Worm (Caenorhabditis elegans): ENCODE results near the gene col-143.

The col-143 gene

DNA sequence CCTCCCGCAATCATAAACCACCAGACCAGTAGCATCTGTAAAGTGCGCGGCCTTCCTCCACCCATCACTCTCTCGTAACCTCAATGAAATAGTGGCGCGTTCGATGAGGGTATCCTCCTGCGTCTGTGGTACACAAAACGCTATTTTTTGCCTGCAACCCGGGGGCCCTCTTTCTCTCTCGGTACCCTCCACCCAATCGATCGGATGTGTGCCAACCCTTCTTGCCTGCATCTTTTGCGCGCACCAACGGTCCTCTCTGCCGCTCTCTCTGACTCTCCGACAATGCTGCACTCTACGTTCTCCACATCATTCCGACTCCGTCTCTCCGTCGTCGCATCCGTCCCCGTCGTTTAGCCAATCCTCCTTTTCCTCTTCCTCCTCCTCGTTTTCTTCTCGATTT, 44.1 kb downstream of the col-143 start (continued):
- peak; percentile 34 for TF ChIP-seq snpc-4 (tag; optimal IDR thresholded peaks at IDR 0.05)

DNA sequence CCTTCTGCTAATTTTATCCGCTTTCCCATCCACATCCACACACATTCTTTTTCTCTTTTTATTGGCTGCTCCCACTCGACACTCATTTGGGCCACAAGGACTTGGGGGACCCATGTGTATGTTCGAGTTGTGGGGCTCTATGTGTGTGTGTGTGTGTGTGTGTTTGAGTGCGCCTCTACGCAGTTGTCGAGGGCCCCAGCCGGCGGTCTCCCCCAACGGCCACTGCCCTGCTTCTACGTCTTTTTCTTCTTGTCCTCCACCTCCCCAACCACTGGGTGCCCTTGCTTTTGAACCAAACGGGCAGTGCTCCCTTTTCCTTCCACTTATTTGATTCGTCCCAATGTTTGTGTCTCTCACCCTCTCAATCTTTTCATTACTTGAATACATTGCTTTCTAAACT, 45.2 kb downstream of the col-143 start:
- TF ChIP-seq unc-62 (GFP tag; optimal IDR thresholded peaks at IDR 0.05) = no peak
- TF ChIP-seq sma-3 (GFP tag; optimal IDR thresholded peaks at IDR 0.05) = no peak
- TF ChIP-seq nhr-237 (tag; optimal IDR thresholded peaks at IDR 0.05) = no peak
- no peak for TF ChIP-seq dmd-4 (tag; optimal IDR thresholded peaks at IDR 0.05)
- TF ChIP-seq lsy-2 (tag; optimal IDR thresholded peaks at IDR 0.05) = peak in 1 of 2 experiments; percentile 12
- no peak for TF ChIP-seq ama-1 (optimal IDR thresholded peaks at IDR 0.05)
- no peak for TF ChIP-seq skn-1 (tag; optimal IDR thresholded peaks at IDR 0.05)
- TF ChIP-seq nhr-6 (tag; optimal IDR thresholded peaks at IDR 0.05) = no peak
- no peak for TF ChIP-seq ztf-11 (tag; optimal IDR thresholded peaks at IDR 0.05)
- TF ChIP-seq mdl-1 (tag; optimal IDR thresholded peaks at IDR 0.05) = no peak
- peak; percentile 16 for TF ChIP-seq zag-1 (tag; optimal IDR thresholded peaks at IDR 0.05)
- TF ChIP-seq gmeb-1 (tag; optimal IDR thresholded peaks at IDR 0.05) = no peak
- no peak for TF ChIP-seq ceh-16 (tag; optimal IDR thresholded peaks at IDR 0.05)
- no peak for TF ChIP-seq ztf-1 (GFP tag; conservative IDR thresholded peaks at IDR 0.05)
- TF ChIP-seq ZK546.5 (tag; optimal IDR thresholded peaks at IDR 0.05) = no peak
- peak; percentile 4 for TF ChIP-seq lin-11 (tag; optimal IDR thresholded peaks at IDR 0.05)
- no peak for TF ChIP-seq nhr-77 (tag; optimal IDR thresholded peaks at IDR 0.05)
- TF ChIP-seq nhr-10 (tag; optimal IDR thresholded peaks at IDR 0.05) = no peak
- no peak for TF ChIP-seq nhr-23 (tag; optimal IDR thresholded peaks at IDR 0.05)
- TF ChIP-seq elt-1 (tag; optimal IDR thresholded peaks at IDR 0.05) = no peak
- TF ChIP-seq crh-2 (tag; optimal IDR thresholded peaks at IDR 0.05) = no peak
- TF ChIP-seq mbf-1 (tag; optimal IDR thresholded peaks at IDR 0.05) = no peak
- TF ChIP-seq nhr-12 (tag; optimal IDR thresholded peaks at IDR 0.05) = no peak
- no peak for TF ChIP-seq nhr-11 (tag; optimal IDR thresholded peaks at IDR 0.05)
- TF ChIP-seq F13H6.1 (tag; optimal IDR thresholded peaks at IDR 0.05) = peak; percentile 37
- no peak for TF ChIP-seq nhr-129 (tag; optimal IDR thresholded peaks at IDR 0.05)
- no peak for TF ChIP-seq alr-1 (tag; optimal IDR thresholded peaks at IDR 0.05)
- no peak for TF ChIP-seq ztf-4 (tag; optimal IDR thresholded peaks at IDR 0.05)
- no peak for TF ChIP-seq fos-1 (tag; optimal IDR thresholded peaks at IDR 0.05)
- TF ChIP-seq mab-5 (tag; optimal IDR thresholded peaks at IDR 0.05) = no peak
- no peak for TF ChIP-seq aly-2 (tag; optimal IDR thresholded peaks at IDR 0.05)
- no peak for TF ChIP-seq unc-55 (GFP tag; optimal IDR thresholded peaks at IDR 0.05)
- TF ChIP-seq peb-1 (tag; optimal IDR thresholded peaks at IDR 0.05) = no peak
- TF ChIP-seq ceh-82 (tag; optimal IDR thresholded peaks at IDR 0.05) = no peak
- peak; percentile 88 for TF ChIP-seq snpc-4 (tag; optimal IDR thresholded peaks at IDR 0.05)
- no peak for TF ChIP-seq lin-39 (tag; optimal IDR thresholded peaks at IDR 0.05)
- no peak for TF ChIP-seq nhr-25 (tag; optimal IDR thresholded peaks at IDR 0.05)
- no peak for TF ChIP-seq unc-39 (tag; optimal IDR thresholded peaks at IDR 0.05)
- peak; percentile 29 for TF ChIP-seq C34F6.9 (tag; optimal IDR thresholded peaks at IDR 0.05)
- no peak for TF ChIP-seq egl-27 (tag; optimal IDR thresholded peaks at IDR 0.05)
- no peak for TF ChIP-seq R02D3.7 (tag; optimal IDR thresholded peaks at IDR 0.05)
- TF ChIP-seq sem-4 (tag; optimal IDR thresholded peaks at IDR 0.05) = peak; percentile 32
- TF ChIP-seq Y55F3AM.14 (GFP tag; optimal IDR thresholded peaks at IDR 0.05) = no peak
- TF ChIP-seq elt-3 (tag; optimal IDR thresholded peaks at IDR 0.05) = no peak
- TF ChIP-seq lin-13 (GFP tag; optimal IDR thresholded peaks at IDR 0.05) = no peak
- no peak for TF ChIP-seq nhr-21 (tag; optimal IDR thresholded peaks at IDR 0.05)
- TF ChIP-seq sma-9 (GFP tag; optimal IDR thresholded peaks at IDR 0.05) = peak; percentile 24
- no peak for TF ChIP-seq sma-9 (tag; optimal IDR thresholded peaks at IDR 0.05)
- no peak for TF ChIP-seq blmp-1 (tag; optimal IDR thresholded peaks at IDR 0.05; ENCODE audit: insufficient read depth)
